Worm (Caenorhabditis elegans) whole organism, midembryonic: ENCODE results near the gene pct-1.

Experiments used
- T22C8.4 ChIP-seq: fragments of 200-800 bp; sonication (Bioruptor generic); IDR thresholded peaks from 2 replicates; pipeline ENCODE4 v1.3.6; 2022; ENCODE audit warnings: missing genetic modification characterization, missing compliant biosample characterization
- cog-1 ChIP-seq: sonication (generic microtip); optimal IDR thresholded peaks from 2 replicates; lab custom pipeline; 2016; ENCODE audit warnings: missing genetic modification characterization, missing compliant biosample characterization
- flt-1 ChIP-seq: fragments of 200-800 bp; sonication (Bioruptor generic); IDR thresholded peaks from 2 replicates; pipeline ENCODE4 v1.3.6; 2022; ENCODE audit warnings: missing genetic modification characterization, missing compliant biosample characterization
- klf-2 ChIP-seq: fragments of 200-800 bp; sonication (Bioruptor generic); conservative IDR thresholded peaks from 2 replicates; pipeline ENCODE4 v1.3.6; 2022; ENCODE audit warnings: missing genetic modification reagents, missing genetic modification characterization, missing compliant biosample characterization
- ref-1 ChIP-seq: fragments of 200-800 bp; sonication (Bioruptor generic); conservative IDR thresholded peaks from 2 replicates; pipeline ENCODE4 v1.3.6; 2022; ENCODE audit warnings: missing genetic modification reagents, missing genetic modification characterization, missing compliant biosample characterization
- tab-1 ChIP-seq: fragments of 200-800 bp; sonication (Bioruptor generic); IDR thresholded peaks from 2 replicates; pipeline ENCODE4 v1.3.6; 2022; ENCODE audit warnings: missing genetic modification characterization, missing compliant biosample characterization
- ztf-23 ChIP-seq: fragments of 200-800 bp; sonication (Bioruptor generic); IDR thresholded peaks from 2 replicates; pipeline ENCODE4 v1.3.6; 2022; ENCODE audit warnings: missing genetic modification reagents, missing genetic modification characterization, missing compliant biosample characterization
- ztf-29 ChIP-seq: fragments of 200-800 bp; sonication (Bioruptor generic); IDR thresholded peaks from 2 replicates; pipeline ENCODE4 v1.3.6; 2022; ENCODE audit warnings: missing genetic modification reagents, missing genetic modification characterization, missing compliant biosample characterization

DNA sequence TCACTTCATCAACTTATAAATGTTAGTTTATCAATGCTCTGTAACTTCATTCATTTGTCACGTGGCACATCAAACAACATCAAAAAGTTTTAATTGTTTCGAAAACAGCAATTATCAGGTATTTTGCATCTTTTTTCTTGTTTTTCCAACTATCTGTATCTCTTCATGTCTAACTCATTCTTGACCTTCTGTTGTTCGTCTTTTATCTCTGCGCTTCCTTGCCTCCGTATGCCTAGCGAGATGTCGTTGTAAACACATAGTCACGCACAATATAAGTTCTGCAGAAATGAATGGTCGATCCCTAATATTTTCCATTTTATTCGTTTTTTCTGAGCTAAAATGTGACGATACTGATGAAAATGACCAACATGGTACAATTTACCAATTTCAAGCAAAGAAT lies 45.7 kb downstream of the pct-1 start, which contains the start of gene gpx-6:
- TF ChIP-seq ztf-29 (no peak), ref-1 (GFP tag; lab: Robert Waterston, UW) (no peak), T22C8.4 (GFP tag; lab: Robert Waterston, UW) (no peak), klf-2 (GFP tag; lab: Robert Waterston, UW) (no peak), tab-1 (GFP tag; lab: Robert Waterston, UW) (no peak), cog-1 (tag; lab: Kevin White, UChicago) (no peak), ztf-23 (GFP tag; lab: Robert Waterston, UW) (no peak), flt-1 (GFP tag; lab: Robert Waterston, UW) (no peak)
